Worm (Caenorhabditis elegans): Measurements from ENCODE around the gene F21A3.3.

Gene F21A3.3

DNA sequence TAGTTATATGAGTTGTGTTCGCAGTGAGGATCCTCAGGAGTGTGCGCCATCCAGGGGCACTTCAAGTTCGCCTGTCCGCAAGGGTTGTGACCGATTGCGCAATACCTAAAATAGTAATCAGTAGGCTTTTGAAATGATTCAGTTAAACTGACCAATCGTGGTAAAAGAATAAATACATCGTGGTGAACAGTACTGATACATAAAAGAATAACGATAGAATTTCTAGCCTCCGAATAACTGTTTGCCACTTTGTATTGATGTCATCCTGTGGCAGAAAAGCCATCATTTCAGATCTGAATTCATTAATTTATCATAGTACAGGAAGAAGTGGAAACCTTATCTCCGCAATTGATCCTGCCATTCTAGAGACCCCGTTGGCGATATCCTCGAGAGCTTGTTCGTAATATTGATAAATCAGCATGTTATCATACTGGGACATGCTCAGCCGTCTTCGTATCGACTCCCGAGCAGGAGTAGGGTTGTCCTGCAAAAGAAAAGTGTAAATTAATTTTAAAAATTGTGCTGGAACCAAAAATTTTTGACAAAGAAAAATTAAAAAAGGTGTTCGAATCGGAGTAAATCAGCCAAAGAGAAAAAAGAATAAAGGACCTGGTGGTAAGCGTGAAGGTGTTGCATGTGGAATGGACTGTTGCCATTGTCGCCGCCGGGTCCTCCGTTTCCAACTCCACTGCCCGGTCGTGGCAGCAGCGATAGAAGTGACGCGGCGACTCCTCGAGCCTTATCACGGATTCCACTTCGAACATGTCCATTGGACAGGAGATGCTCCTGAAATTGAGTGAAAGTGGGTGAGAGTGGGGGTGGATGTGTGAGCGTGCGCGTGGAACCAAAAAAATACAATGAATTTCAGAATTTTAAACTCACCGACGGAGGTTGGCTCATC is 4.4 kb upstream of the F21A3.3 start:
- TF ChIP-seq M03D4.4 (tag; optimal IDR thresholded peaks at IDR 0.05), result no peak
- TF ChIP-seq zip-8 (tag; optimal IDR thresholded peaks at IDR 0.05), result peak; percentile 82
- no peak for TF ChIP-seq ceh-83 (GFP tag; optimal IDR thresholded peaks at IDR 0.05)
- TF ChIP-seq nhr-237 (tag; optimal IDR thresholded peaks at IDR 0.05), result no peak

DNA sequence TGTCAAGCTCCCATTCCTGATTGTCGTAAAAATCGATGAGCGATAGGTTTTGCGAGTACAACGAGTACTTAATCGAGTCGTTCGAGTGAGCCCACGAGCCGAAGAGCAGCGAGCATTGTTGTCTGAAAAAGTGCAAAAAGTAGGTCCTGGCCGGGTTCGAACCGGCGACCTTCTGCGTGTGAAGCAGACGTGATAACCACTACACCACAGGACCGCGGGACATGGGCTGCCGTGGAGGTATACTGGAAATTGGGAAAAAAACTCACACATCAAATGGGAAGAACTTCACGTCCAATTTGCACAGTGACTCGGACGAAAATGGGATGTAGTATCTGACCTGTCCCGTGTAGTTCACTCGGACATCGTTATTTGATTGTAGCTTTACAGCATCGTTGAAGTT is 2.1 kb upstream of the F21A3.3 start:
- TF ChIP-seq mls-2 (tag; optimal IDR thresholded peaks at IDR 0.05) (no peak), snpc-4 (tag; optimal IDR thresholded peaks at IDR 0.05) (no peak), drap-1 (GFP tag; optimal IDR thresholded peaks at IDR 0.05) (no peak), ceh-39 (tag; optimal IDR thresholded peaks at IDR 0.05) (no peak), cnd-1 (tag; optimal IDR thresholded peaks at IDR 0.05) (no peak), elt-1 (tag; optimal IDR thresholded peaks at IDR 0.05; ENCODE audit: borderline replicate concordance, insufficient read depth) (no peak), tbx-8 (GFP tag; optimal IDR thresholded peaks at IDR 0.05) (no peak)

DNA sequence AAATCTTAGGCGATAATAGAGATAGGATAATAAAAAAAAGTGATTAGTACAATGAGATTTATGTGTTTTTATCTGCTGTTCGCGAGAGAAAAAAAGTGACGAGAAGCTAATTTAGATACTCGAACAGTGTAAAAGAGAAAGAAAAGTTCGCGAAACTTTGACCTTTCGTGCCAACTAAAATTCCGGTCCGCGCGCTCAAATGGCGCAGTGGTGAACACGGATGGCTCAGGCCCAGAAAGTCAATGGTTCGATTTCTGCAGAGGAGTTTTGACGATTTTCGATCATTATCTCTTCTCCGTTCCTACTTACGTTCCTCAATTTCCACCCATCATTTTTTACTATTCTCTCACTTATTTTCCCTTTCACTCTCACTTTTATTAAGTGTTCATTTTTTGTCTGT is 1.0 kb upstream of the F21A3.3 start:
- TF ChIP-seq drap-1 (GFP tag; optimal IDR thresholded peaks at IDR 0.05) (no peak), nhr-237 (tag; optimal IDR thresholded peaks at IDR 0.05) (no peak), elt-1 (tag; optimal IDR thresholded peaks at IDR 0.05; ENCODE audit: borderline replicate concordance, insufficient read depth) (no peak), ceh-83 (GFP tag; optimal IDR thresholded peaks at IDR 0.05) (no peak), tbx-8 (GFP tag; optimal IDR thresholded peaks at IDR 0.05) (no peak), nhr-28 (tag; optimal IDR thresholded peaks at IDR 0.05) (no peak), nhr-2 (tag; optimal IDR thresholded peaks at IDR 0.05) (no peak)

DNA sequence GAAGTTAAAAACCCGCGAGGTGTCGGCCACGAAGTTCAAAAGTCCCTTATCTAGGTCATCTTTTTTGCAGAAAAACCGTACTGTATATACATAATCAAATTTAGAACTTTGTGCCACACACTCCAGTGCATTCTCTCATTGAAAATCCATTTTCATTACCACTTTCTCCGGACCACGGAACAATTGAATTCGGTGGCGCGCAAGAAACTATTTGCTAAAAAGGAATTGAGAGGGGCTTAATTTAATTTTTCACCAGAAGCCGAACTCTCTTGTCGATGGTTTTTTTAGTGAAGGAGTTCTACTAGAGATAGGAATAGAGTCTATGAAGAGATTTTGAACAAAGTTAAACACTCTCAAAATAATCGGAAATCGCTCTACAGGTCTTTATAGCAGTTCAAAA is 2.3 kb downstream of the F21A3.3 start:
- TF ChIP-seq ham-2 (GFP tag; optimal IDR thresholded peaks at IDR 0.05) (no peak), ces-1 (GFP tag; optimal IDR thresholded peaks at IDR 0.05) (peak; percentile 53), unc-39 (tag; optimal IDR thresholded peaks at IDR 0.05) (no peak)

DNA sequence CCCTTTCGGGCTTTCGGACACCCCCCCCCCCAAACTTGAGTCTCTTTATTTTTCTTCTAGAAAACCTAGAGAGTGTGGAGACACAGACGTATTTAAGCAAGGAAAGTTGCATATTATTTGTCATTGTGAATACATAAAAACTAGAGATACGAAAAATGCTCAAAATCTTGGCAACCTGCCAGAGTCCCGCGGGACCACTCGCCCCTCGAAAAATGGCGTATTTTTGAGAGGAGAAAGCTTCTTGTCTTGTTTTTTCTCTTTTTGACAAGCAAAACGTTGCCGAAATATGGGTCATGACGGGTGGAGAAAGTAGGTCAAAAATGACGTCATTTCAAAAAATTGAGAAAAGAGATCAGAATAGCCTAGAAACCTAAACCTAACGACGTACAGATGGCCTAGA is 2.9 kb downstream of the F21A3.3 start:
- no peak for TF ChIP-seq nhr-28 (tag; optimal IDR thresholded peaks at IDR 0.05)
- TF ChIP-seq mls-2 (tag; optimal IDR thresholded peaks at IDR 0.05), result no peak
- no peak for TF ChIP-seq unc-120 (tag; optimal IDR thresholded peaks at IDR 0.05; ENCODE audit: poor library complexity, severe bottlenecking)
- TF ChIP-seq lsy-2 (tag; optimal IDR thresholded peaks at IDR 0.05), result no peak
- no peak for TF ChIP-seq unc-39 (tag; optimal IDR thresholded peaks at IDR 0.05)
- TF ChIP-seq mep-1 (tag; optimal IDR thresholded peaks at IDR 0.05), result no peak
- no peak for TF ChIP-seq bed-3 (GFP tag; optimal IDR thresholded peaks at IDR 0.05)
- no peak for TF ChIP-seq mab-5 (tag; optimal IDR thresholded peaks at IDR 0.05)
- TF ChIP-seq ceh-83 (GFP tag; optimal IDR thresholded peaks at IDR 0.05), result no peak
- no peak for TF ChIP-seq snpc-4 (tag; optimal IDR thresholded peaks at IDR 0.05)
- TF ChIP-seq ces-1 (GFP tag; optimal IDR thresholded peaks at IDR 0.05), result no peak
- no peak for TF ChIP-seq ztf-11 (tag; optimal IDR thresholded peaks at IDR 0.05)
- TF ChIP-seq lin-13 (tag; optimal IDR thresholded peaks at IDR 0.05), result no peak
- TF ChIP-seq sptf-1 (tag; optimal IDR thresholded peaks at IDR 0.05), result no peak
- no peak for TF ChIP-seq M03D4.4 (tag; optimal IDR thresholded peaks at IDR 0.05)
- no peak for TF ChIP-seq pha-4 (tag; optimal IDR thresholded peaks at IDR 0.05)
- no peak for TF ChIP-seq nhr-2 (tag; optimal IDR thresholded peaks at IDR 0.05)

DNA sequence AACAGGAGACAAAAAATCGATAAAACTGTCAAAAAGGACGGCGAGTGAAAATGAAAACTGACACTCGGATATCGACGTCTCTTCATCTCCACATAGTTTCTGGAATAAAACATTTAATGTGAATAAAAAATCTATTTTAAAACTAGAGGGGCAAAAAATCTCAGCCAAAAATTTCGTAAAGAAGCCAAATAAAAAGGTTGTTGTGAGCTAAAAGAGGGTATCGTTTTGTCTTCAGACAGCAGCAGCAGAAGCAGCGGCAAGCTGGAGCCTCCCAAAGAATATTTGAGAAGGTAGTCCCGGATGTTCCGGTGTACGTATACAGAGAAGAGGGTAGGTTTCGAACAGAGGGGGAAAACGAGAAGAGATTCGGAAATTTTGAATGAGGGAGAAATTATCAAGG is 4.4 kb downstream of the F21A3.3 start, which contains the start of gene lgc-31:
Gene lgc-31, minus strand, starts transcription at position 101 of the 400 bp plus-strand sequence.
- TF ChIP-seq zip-8 (tag; optimal IDR thresholded peaks at IDR 0.05), result no peak
- no peak for TF ChIP-seq snpc-4 (tag; optimal IDR thresholded peaks at IDR 0.05)
- no peak for TF ChIP-seq unc-62 (GFP tag; optimal IDR thresholded peaks at IDR 0.05)
- TF ChIP-seq nhr-28 (tag; optimal IDR thresholded peaks at IDR 0.05), result no peak
- TF ChIP-seq unc-120 (tag; optimal IDR thresholded peaks at IDR 0.05; ENCODE audit: poor library complexity, severe bottlenecking), result no peak
- no peak for TF ChIP-seq nhr-76 (tag; optimal IDR thresholded peaks at IDR 0.05)
- TF ChIP-seq mep-1 (tag; optimal IDR thresholded peaks at IDR 0.05), result no peak
- TF ChIP-seq mab-5 (tag; optimal IDR thresholded peaks at IDR 0.05), result no peak
- TF ChIP-seq ces-1 (GFP tag; optimal IDR thresholded peaks at IDR 0.05), result no peak
- no peak for TF ChIP-seq unc-39 (tag; optimal IDR thresholded peaks at IDR 0.05)
- no peak for TF ChIP-seq hlh-1 (tag; optimal IDR thresholded peaks at IDR 0.05)
- no peak for TF ChIP-seq mls-2 (tag; optimal IDR thresholded peaks at IDR 0.05)
- no peak for TF ChIP-seq cnd-1 (tag; optimal IDR thresholded peaks at IDR 0.05)
- TF ChIP-seq nhr-12 (tag; optimal IDR thresholded peaks at IDR 0.05), result no peak
- TF ChIP-seq lin-32 (GFP tag; optimal IDR thresholded peaks at IDR 0.05), result no peak
- TF ChIP-seq ceh-43 (GFP tag; optimal IDR thresholded peaks at IDR 0.05), result no peak

All from whole organism, mixed stage, embryonic.